Fruit fly (Drosophila melanogaster) Kc167 (cell line): Measurements from ENCODE around the gene tkv.

Experiments
- Myc ChIP-seq: fragments of >200 bp; optimal IDR thresholded peaks from 2 replicates; lab custom pipeline; 2017; ENCODE audit warnings: missing external identifiers
- Sin3A ChIP-seq: fragments of >200 bp; optimal IDR thresholded peaks from 2 replicates; lab custom pipeline; 2018; ENCODE audit warnings: missing external identifiers
- h ChIP-seq: fragments of >200 bp; optimal IDR thresholded peaks from 3 replicates; lab custom pipeline; 2018; ENCODE audit warnings: missing external identifiers
- insv ChIP-seq: fragments of >200 bp; optimal IDR thresholded peaks from 3 replicates; lab custom pipeline; 2018; ENCODE audit warnings: missing external identifiers
- psq ChIP-seq: fragments of >200 bp; optimal IDR thresholded peaks from 2 replicates; lab custom pipeline; 2017; ENCODE audit warnings: missing external identifiers
- ttk ChIP-seq: sonication (Bioruptor generic); optimal IDR thresholded peaks from 2 replicates; lab custom pipeline; 2017; ENCODE audit warnings: missing external identifiers

dm6 chr2L:5290530-5290929 is 19.3 kb upstream of the tkv start:
- TF ChIP-seq psq = no peak
- no peak for TF ChIP-seq Sin3A (lab: Kevin White, UChicago)
- no peak for TF ChIP-seq Myc (lab: Kevin White, UChicago)
- TF ChIP-seq ttk (lab: Kevin White, UChicago) = no peak
- no peak for TF ChIP-seq insv (lab: Kevin White, UChicago)
- TF ChIP-seq h (lab: Kevin White, UChicago) = no peak
